Fruit fly (Drosophila melanogaster): ENCODE measurements around the gene Cht7.

Gene Cht7

dm6 chr3L:3109417-3110090, 2.8 kb upstream of the Cht7 start (continued):
- TF ChIP-seq ato (GFP tag; IDR thresholded peaks at IDR 0.05; ENCODE audit: partially characterized antibody) = no peak
- no peak for TF ChIP-seq Vsx1 (GFP tag; optimal IDR thresholded peaks at IDR 0.05)
- TF ChIP-seq Sin3A (optimal IDR thresholded peaks at IDR 0.05) = no peak
- TF ChIP-seq chinmo (GFP tag; IDR thresholded peaks at IDR 0.05; ENCODE audit: partially characterized antibody) = 0 out of 4 replicates have a peak, but pooled peaks have one; percentile 12
- TF ChIP-seq CG5180 (GFP tag; optimal IDR thresholded peaks at IDR 0.05) = no peak
- TF ChIP-seq ab (GFP tag; optimal IDR thresholded peaks at IDR 0.05) = no peak
- TF ChIP-seq CG7556 (GFP tag; optimal IDR thresholded peaks at IDR 0.05) = no peak
- TF ChIP-seq sima (GFP tag; optimal IDR thresholded peaks at IDR 0.05) = no peak
- no peak for TF ChIP-seq CG8089 (GFP tag; optimal IDR thresholded peaks at IDR 0.05)
- TF ChIP-seq cato (GFP tag; optimal IDR thresholded peaks at IDR 0.05; ENCODE audit: borderline replicate concordance) = no peak
- peak; percentile 35 for TF ChIP-seq Blimp-1 (GFP tag; optimal IDR thresholded peaks at IDR 0.05)
- TF ChIP-seq lab (GFP tag; optimal IDR thresholded peaks at IDR 0.05) = no peak
- no peak for TF ChIP-seq CG8765 (GFP tag; IDR thresholded peaks at IDR 0.05)
- no peak for TF ChIP-seq sisA (GFP tag; IDR thresholded peaks at IDR 0.05)
- TF ChIP-seq CG4424 (GFP tag; optimal IDR thresholded peaks at IDR 0.05) = no peak
- TF ChIP-seq Fer3 (tag; optimal IDR thresholded peaks at IDR 0.05) = no peak
- TF ChIP-seq Mes4 (GFP tag; optimal IDR thresholded peaks at IDR 0.05) = no peak
- TF ChIP-seq CG11085 (GFP tag; IDR thresholded peaks at IDR 0.05) = no peak

dm6 chr3L:3108964-3109363, 2.2 kb upstream of the Cht7 start:
- TF ChIP-seq GATAe (GFP tag; conservative IDR thresholded peaks at IDR 0.05) (no peak), Blimp-1 (GFP tag; optimal IDR thresholded peaks at IDR 0.05) (peak; percentile 87)

dm6 chr3L:3108040-3108615, 1.4 kb upstream of the Cht7 start:
- TF ChIP-seq chinmo (GFP tag; IDR thresholded peaks at IDR 0.05; ENCODE audit: partially characterized antibody) (0 out of 4 replicates have a peak, but pooled peaks have one; percentile 42), Pdp1 (GFP tag; optimal IDR thresholded peaks at IDR 0.05) (peak in 1 of 2 experiments; percentile 35), vvl (GFP tag; IDR thresholded peaks at IDR 0.05) (peak; percentile 78; the same call in 1 of the 2 replicates), aop (GFP tag; IDR thresholded peaks at IDR 0.05) (no peak), Jarid2 (GFP tag; optimal IDR thresholded peaks at IDR 0.05) (no peak), Hr78 (GFP tag; optimal IDR thresholded peaks at IDR 0.05) (peak in 1 of 2 experiments; percentile 41), abd-A (tag; optimal IDR thresholded peaks at IDR 0.05) (peak; percentile 69), kni (GFP tag; optimal IDR thresholded peaks at IDR 0.05) (no peak), Awh (GFP tag; IDR thresholded peaks at IDR 0.05) (0 out of 2 replicates have a peak, but pooled peaks have one; percentile 40), tna (GFP tag; IDR thresholded peaks at IDR 0.05; ENCODE audit: partially characterized antibody) (no peak), Mad (GFP tag; optimal IDR thresholded peaks at IDR 0.05) (no peak), CG42726 (GFP tag; IDR thresholded peaks at IDR 0.05; ENCODE audit: partially characterized antibody) (no peak), CG1647 (GFP tag; optimal IDR thresholded peaks at IDR 0.05) (no peak), Gsc (GFP tag; IDR thresholded peaks at IDR 0.05) (no peak), Blimp-1 (GFP tag; optimal IDR thresholded peaks at IDR 0.05) (peak; percentile 93), CG31224 (GFP tag; IDR thresholded peaks at IDR 0.05) (no peak), CG12769 (tag; optimal IDR thresholded peaks at IDR 0.05) (peak; percentile 39), Atf3 (GFP tag; optimal IDR thresholded peaks at IDR 0.05) (no peak), oc (tag; optimal IDR thresholded peaks at IDR 0.05) (peak; percentile 61), Eip74EF (GFP tag; optimal IDR thresholded peaks at IDR 0.05) (no peak), CG17829 (tag; optimal IDR thresholded peaks at IDR 0.05) (no peak)

Measured in whole organism, embryonic.